Worm (Caenorhabditis elegans): Measurements from ENCODE around the gene srw-142.

The srw-142 gene

DNA sequence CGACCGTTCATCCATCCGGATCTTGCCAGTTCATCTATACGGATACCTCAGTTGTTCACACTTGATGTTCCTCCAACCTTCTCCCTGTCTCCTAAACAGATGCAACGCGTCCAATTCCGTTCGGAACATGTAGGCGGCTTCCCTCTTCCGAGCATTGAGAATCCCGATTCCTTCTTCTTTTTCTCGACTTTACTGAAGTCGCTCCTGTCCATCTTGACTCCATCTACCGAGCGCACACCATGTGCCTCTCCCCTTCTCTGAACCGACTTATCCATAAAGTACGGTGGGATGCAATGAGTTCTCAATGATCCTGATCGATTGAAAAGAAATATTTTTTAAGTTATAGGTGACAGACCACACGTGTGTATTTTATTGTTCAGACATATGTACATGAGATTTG is 34.0 kb upstream of the srw-142 start:
- no peak for TF ChIP-seq elt-3 (tag; optimal IDR thresholded peaks at IDR 0.05)
- no peak for TF ChIP-seq bed-3 (GFP tag; optimal IDR thresholded peaks at IDR 0.05)
- TF ChIP-seq M03D4.4 (tag; optimal IDR thresholded peaks at IDR 0.05) = no peak
- no peak for TF ChIP-seq snpc-4 (tag; optimal IDR thresholded peaks at IDR 0.05)
- no peak for TF ChIP-seq lsy-2 (tag; optimal IDR thresholded peaks at IDR 0.05)
- no peak for TF ChIP-seq elt-1 (tag; optimal IDR thresholded peaks at IDR 0.05; ENCODE audit: borderline replicate concordance, insufficient read depth)
- no peak for TF ChIP-seq sem-2 (GFP tag; optimal IDR thresholded peaks at IDR 0.05)
- no peak for TF ChIP-seq cnd-1 (tag; optimal IDR thresholded peaks at IDR 0.05)
- no peak for TF ChIP-seq nhr-237 (tag; optimal IDR thresholded peaks at IDR 0.05)
- no peak for TF ChIP-seq mls-2 (tag; optimal IDR thresholded peaks at IDR 0.05)
- no peak for TF ChIP-seq ceh-39 (tag; optimal IDR thresholded peaks at IDR 0.05)
- no peak for TF ChIP-seq tbx-8 (GFP tag; optimal IDR thresholded peaks at IDR 0.05)
- no peak for TF ChIP-seq ham-2 (GFP tag; optimal IDR thresholded peaks at IDR 0.05)
- TF ChIP-seq lin-32 (GFP tag; optimal IDR thresholded peaks at IDR 0.05) = no peak
- no peak for TF ChIP-seq nhr-12 (tag; optimal IDR thresholded peaks at IDR 0.05)
- no peak for TF ChIP-seq ces-1 (GFP tag; optimal IDR thresholded peaks at IDR 0.05)
- no peak for TF ChIP-seq nhr-2 (tag; optimal IDR thresholded peaks at IDR 0.05)
- TF ChIP-seq ceh-43 (GFP tag; optimal IDR thresholded peaks at IDR 0.05) = no peak

DNA sequence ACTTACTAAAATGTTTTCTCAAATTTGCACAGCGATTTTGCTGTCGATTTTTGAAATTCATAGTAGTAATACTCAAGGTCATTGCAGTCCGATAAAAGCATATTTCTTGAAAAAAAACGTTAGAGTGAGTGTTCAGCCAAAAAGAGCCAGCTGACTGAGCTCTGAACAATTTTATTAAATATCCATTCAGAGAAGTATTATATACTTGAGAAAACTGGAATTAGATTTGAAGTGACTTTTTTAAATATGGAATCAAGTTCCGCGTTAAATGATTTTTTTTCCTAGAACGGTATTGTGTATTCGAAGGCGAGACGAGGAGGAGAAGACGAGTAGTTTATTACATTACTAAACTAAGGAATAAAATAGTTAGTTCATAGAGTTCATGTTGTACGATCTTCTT is 33.4 kb upstream of the srw-142 start, which contains the start of gene srw-121:
Gene srw-121, minus strand, starts transcription at position 101 of the 400 bp plus-strand sequence.
- TF ChIP-seq drap-1 (GFP tag; optimal IDR thresholded peaks at IDR 0.05) (no peak), blmp-1 (tag; optimal IDR thresholded peaks at IDR 0.05) (no peak), lin-32 (GFP tag; optimal IDR thresholded peaks at IDR 0.05) (no peak), nhr-28 (tag; optimal IDR thresholded peaks at IDR 0.05) (no peak), bed-3 (GFP tag; optimal IDR thresholded peaks at IDR 0.05) (no peak), mls-2 (tag; optimal IDR thresholded peaks at IDR 0.05) (no peak), ztf-11 (tag; optimal IDR thresholded peaks at IDR 0.05) (no peak), ceh-39 (tag; optimal IDR thresholded peaks at IDR 0.05) (no peak), lin-13 (tag; optimal IDR thresholded peaks at IDR 0.05) (no peak), unc-120 (tag; optimal IDR thresholded peaks at IDR 0.05; ENCODE audit: poor library complexity, severe bottlenecking) (no peak)

DNA sequence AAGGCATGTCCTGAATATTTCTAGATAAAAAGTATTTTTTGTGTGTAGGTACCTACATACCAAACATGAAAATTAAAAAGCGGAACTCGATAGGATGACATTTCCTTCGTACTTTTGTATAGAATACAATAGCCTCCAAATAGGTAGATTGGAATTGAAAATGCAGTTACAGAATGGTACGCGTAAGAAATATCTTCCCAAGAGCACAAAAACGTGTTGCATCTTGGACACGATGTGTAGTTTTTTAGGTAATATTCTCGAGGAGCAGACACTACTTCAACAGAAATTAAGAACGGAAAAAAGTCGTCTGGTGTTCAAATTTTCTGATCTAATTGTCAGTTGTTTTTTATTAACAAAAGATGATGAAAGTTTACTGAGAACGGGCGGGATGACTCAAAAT is 29.3 kb upstream of the srw-142 start, which contains the start of gene srh-85:
Gene srh-85, minus strand, starts transcription at position 101 of the 400 bp plus-strand sequence.
- TF ChIP-seq tbx-8 (GFP tag; optimal IDR thresholded peaks at IDR 0.05) (no peak), nhr-237 (tag; optimal IDR thresholded peaks at IDR 0.05) (no peak), mep-1 (tag; optimal IDR thresholded peaks at IDR 0.05) (no peak), ceh-43 (GFP tag; optimal IDR thresholded peaks at IDR 0.05) (no peak), nhr-2 (tag; optimal IDR thresholded peaks at IDR 0.05) (no peak), elt-1 (tag; optimal IDR thresholded peaks at IDR 0.05; ENCODE audit: borderline replicate concordance, insufficient read depth) (no peak), snpc-4 (tag; optimal IDR thresholded peaks at IDR 0.05) (no peak), ztf-11 (tag; optimal IDR thresholded peaks at IDR 0.05) (no peak), M03D4.4 (tag; optimal IDR thresholded peaks at IDR 0.05) (no peak), drap-1 (GFP tag; optimal IDR thresholded peaks at IDR 0.05) (no peak), blmp-1 (tag; optimal IDR thresholded peaks at IDR 0.05) (no peak), nhr-28 (tag; optimal IDR thresholded peaks at IDR 0.05) (no peak), unc-120 (tag; optimal IDR thresholded peaks at IDR 0.05; ENCODE audit: poor library complexity, severe bottlenecking) (no peak)

ce11 chrV:2985309-2985708 is 27.2 kb upstream of the srw-142 start, which contains the start of gene srw-139:
Gene srw-139, minus strand, starts transcription at chrV:2985409.
- TF ChIP-seq lin-32 (GFP tag; optimal IDR thresholded peaks at IDR 0.05) (no peak), lsy-2 (tag; optimal IDR thresholded peaks at IDR 0.05) (no peak), nhr-237 (tag; optimal IDR thresholded peaks at IDR 0.05) (no peak), ceh-43 (GFP tag; optimal IDR thresholded peaks at IDR 0.05) (no peak), elt-1 (tag; optimal IDR thresholded peaks at IDR 0.05; ENCODE audit: borderline replicate concordance, insufficient read depth) (no peak), mab-5 (tag; optimal IDR thresholded peaks at IDR 0.05) (no peak), zip-8 (tag; optimal IDR thresholded peaks at IDR 0.05) (no peak), ham-2 (GFP tag; optimal IDR thresholded peaks at IDR 0.05) (no peak)

- TF ChIP-seq hlh-1 (tag; optimal IDR thresholded peaks at IDR 0.05) = no peak
- TF ChIP-seq ceh-43 (GFP tag; optimal IDR thresholded peaks at IDR 0.05) = no peak
- no peak for TF ChIP-seq mep-1 (tag; optimal IDR thresholded peaks at IDR 0.05)
- no peak for TF ChIP-seq blmp-1 (tag; optimal IDR thresholded peaks at IDR 0.05)
- no peak for TF ChIP-seq nhr-2 (tag; optimal IDR thresholded peaks at IDR 0.05)
- no peak for TF ChIP-seq nhr-12 (tag; optimal IDR thresholded peaks at IDR 0.05)
- TF ChIP-seq nhr-76 (tag; optimal IDR thresholded peaks at IDR 0.05) = no peak
- TF ChIP-seq sem-2 (GFP tag; optimal IDR thresholded peaks at IDR 0.05) = no peak
- TF ChIP-seq drap-1 (GFP tag; optimal IDR thresholded peaks at IDR 0.05) = no peak
- TF ChIP-seq unc-39 (tag; optimal IDR thresholded peaks at IDR 0.05) = no peak
- TF ChIP-seq M03D4.4 (tag; optimal IDR thresholded peaks at IDR 0.05) = no peak
- no peak for TF ChIP-seq ham-2 (GFP tag; optimal IDR thresholded peaks at IDR 0.05)
- no peak for TF ChIP-seq elt-1 (tag; optimal IDR thresholded peaks at IDR 0.05; ENCODE audit: borderline replicate concordance, insufficient read depth)
- TF ChIP-seq lin-13 (tag; optimal IDR thresholded peaks at IDR 0.05) = no peak
- no peak for TF ChIP-seq zip-8 (tag; optimal IDR thresholded peaks at IDR 0.05)
- no peak for TF ChIP-seq ceh-39 (tag; optimal IDR thresholded peaks at IDR 0.05)
- TF ChIP-seq cnd-1 (tag; optimal IDR thresholded peaks at IDR 0.05) = no peak
Measured at ce11 chrV:2983351-2983750, 25.2 kb upstream of the srw-142 start, which contains the start of gene srw-117. Gene srw-117, minus strand, starts transcription at chrV:2983451.
